Worm (Caenorhabditis elegans) whole organism, midembryonic: ENCODE data around the gene sru-37.

Experiments
- flt-1 ChIP-seq: fragments of 200-800 bp; sonication (Bioruptor generic); IDR thresholded peaks from 2 replicates; pipeline ENCODE4 v1.3.6; 2022; ENCODE audit warnings: missing genetic modification characterization, missing compliant biosample characterization
- klf-2 ChIP-seq: fragments of 200-800 bp; sonication (Bioruptor generic); conservative IDR thresholded peaks from 2 replicates; pipeline ENCODE4 v1.3.6; 2022; ENCODE audit warnings: missing genetic modification reagents, missing genetic modification characterization, missing compliant biosample characterization
- med-1 ChIP-seq: sonication (generic microtip); optimal IDR thresholded peaks from 2 replicates; lab custom pipeline; 2017; ENCODE audit warnings: missing genetic modification characterization, mild to moderate bottlenecking, missing compliant biosample characterization, antibody characterized with exemption, missing genetic modification reagents; ENCODE audit not compliant: insufficient read depth

DNA sequence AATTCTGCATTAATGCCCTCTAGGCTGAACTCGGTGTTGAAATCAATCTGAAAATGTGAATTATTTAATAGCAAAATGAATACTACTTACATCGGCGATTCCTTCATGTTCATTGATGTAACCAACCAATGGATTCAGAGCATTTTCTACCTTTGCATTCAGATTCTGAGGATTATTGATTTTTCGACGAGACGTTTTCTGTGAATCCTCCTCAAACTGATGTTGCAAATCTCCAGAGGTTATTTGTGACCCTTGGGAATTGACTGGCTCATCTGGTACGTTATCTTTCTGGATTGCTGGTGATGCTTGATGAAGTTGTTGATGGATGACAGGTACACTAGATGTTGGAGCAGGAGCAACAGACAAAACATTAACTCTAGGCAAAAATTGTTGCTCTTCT is 23.2 kb upstream of the sru-37 start:
- TF ChIP-seq klf-2 (GFP tag; lab: Robert Waterston, UW) (no peak), med-1 (no peak), flt-1 (GFP tag; lab: Robert Waterston, UW) (no peak)
